Worm (Caenorhabditis elegans) whole organism, L2 larva: ENCODE measurements around the gene srb-19.

Experiments
- F13H6.1 ChIP-seq: sonication (generic microtip); optimal IDR thresholded peaks from 2 replicates; lab custom pipeline; 2016; ENCODE audit warnings: missing genetic modification characterization, missing compliant biosample characterization
- R02D3.7 ChIP-seq: fragments of 150-350 bp; optimal IDR thresholded peaks from 2 replicates; lab custom pipeline; 2014; ENCODE audit warnings: missing biosample characterization, missing genetic modification characterization
- Y55F3AM.14 ChIP-seq: fragments of 200-800 bp; sonication (Bioruptor generic); optimal IDR thresholded peaks from 2 replicates; lab custom pipeline; 2018; ENCODE audit warnings: mild to moderate bottlenecking, missing genetic modification characterization, missing compliant biosample characterization
- alr-1 ChIP-seq: fragments of 150-350 bp; optimal IDR thresholded peaks from 2 replicates; lab custom pipeline; 2014; ENCODE audit warnings: missing biosample characterization, missing genetic modification characterization
- ama-1 ChIP-seq: fragments of 150-350 bp; optimal IDR thresholded peaks from 2 replicates; lab custom pipeline; 2018; ENCODE audit warnings: inconsistent platforms
- crh-2 ChIP-seq: sonication (generic microtip); optimal IDR thresholded peaks from 2 replicates; lab custom pipeline; 2017; ENCODE audit warnings: missing biosample characterization, missing genetic modification characterization
- egl-27 ChIP-seq: sonication (generic microtip); optimal IDR thresholded peaks from 3 replicates; lab custom pipeline; 2017; ENCODE audit warnings: missing biosample characterization, missing genetic modification reagents, missing genetic modification characterization
- elt-1 ChIP-seq: fragments of 150-350 bp; optimal IDR thresholded peaks from 2 replicates; lab custom pipeline; 2014; ENCODE audit warnings: missing biosample characterization, missing genetic modification characterization
- elt-3 ChIP-seq: sonication (generic microtip); optimal IDR thresholded peaks from 2 replicates; lab custom pipeline; 2017; ENCODE audit warnings: missing biosample characterization, missing genetic modification characterization
- lin-13 ChIP-seq: fragments of 150-350 bp; optimal IDR thresholded peaks from 2 replicates; lab custom pipeline; 2014; ENCODE audit warnings: missing biosample characterization, missing genetic modification reagents, missing genetic modification characterization
- lsy-2 ChIP-seq, 2 experiments: fragments of 150-350 bp in 1 of 2; sonication (generic microtip) in 1 of 2; optimal IDR thresholded peaks; 2 replicates each; lab custom pipeline; 2014 to 2017; ENCODE audit warnings: missing biosample characterization in 2 of 2, missing genetic modification characterization in 2 of 2
- mab-5 ChIP-seq: fragments of 150-350 bp; optimal IDR thresholded peaks from 2 replicates; lab custom pipeline; 2014; ENCODE audit warnings: missing biosample characterization, missing genetic modification characterization
- mdl-1 ChIP-seq, 2 experiments: fragments of 150-350 bp in 1 of 2; sonication (generic microtip) in 1 of 2; optimal IDR thresholded peaks; 2 replicates each; lab custom pipeline; 2017; ENCODE audit warnings: missing biosample characterization in 2 of 2, missing genetic modification characterization in 2 of 2
- nhr-10 ChIP-seq: sonication (generic microtip); optimal IDR thresholded peaks from 2 replicates; lab custom pipeline; 2017; ENCODE audit warnings: missing biosample characterization, missing genetic modification characterization
- nhr-11 ChIP-seq: fragments of 150-350 bp; optimal IDR thresholded peaks from 2 replicates; lab custom pipeline; 2014; ENCODE audit warnings: missing biosample characterization, missing genetic modification characterization
- nhr-129 ChIP-seq: fragments of 150-350 bp; optimal IDR thresholded peaks from 2 replicates; lab custom pipeline; 2014; ENCODE audit warnings: missing biosample characterization, missing genetic modification characterization
- nhr-237 ChIP-seq: fragments of 150-350 bp; optimal IDR thresholded peaks from 2 replicates; lab custom pipeline; 2014; ENCODE audit warnings: missing biosample characterization, missing genetic modification characterization
- nhr-25 ChIP-seq: fragments of 150-350 bp; sonication (generic microtip); optimal IDR thresholded peaks from 3 replicates; lab custom pipeline; 2014; ENCODE audit warnings: missing biosample characterization, missing genetic modification characterization
- nhr-6 ChIP-seq: fragments of 150-350 bp; optimal IDR thresholded peaks from 2 replicates; lab custom pipeline; 2014; ENCODE audit warnings: missing biosample characterization, missing genetic modification characterization
- nhr-77 ChIP-seq: fragments of 150-350 bp; optimal IDR thresholded peaks from 2 replicates; lab custom pipeline; 2014; ENCODE audit warnings: missing biosample characterization, missing genetic modification characterization
- peb-1 ChIP-seq: fragments of 150-350 bp; optimal IDR thresholded peaks from 2 replicates; lab custom pipeline; 2014; ENCODE audit warnings: missing biosample characterization, missing genetic modification characterization
- sem-4 ChIP-seq: fragments of 150-350 bp; optimal IDR thresholded peaks from 2 replicates; lab custom pipeline; 2014; ENCODE audit warnings: missing biosample characterization, missing genetic modification reagents, missing genetic modification characterization
- skn-1 ChIP-seq: sonication (generic microtip); optimal IDR thresholded peaks from 2 replicates; lab custom pipeline; 2017; ENCODE audit warnings: missing biosample characterization, missing genetic modification characterization
- sma-3 ChIP-seq: sonication (generic microtip); optimal IDR thresholded peaks from 2 replicates; lab custom pipeline; 2016; ENCODE audit warnings: missing genetic modification reagents, missing genetic modification characterization, missing compliant biosample characterization
- sma-9 ChIP-seq, 2 experiments: fragments of 150-350 bp in 1 of 2; sonication (generic microtip) in 1 of 2; optimal IDR thresholded peaks; 2 replicates each; lab custom pipeline; 2014 to 2016; ENCODE audit warnings: missing genetic modification characterization in 2 of 2, mild to moderate bottlenecking in 1 of 2, missing biosample characterization in 1 of 2, missing compliant biosample characterization in 1 of 2, missing genetic modification reagents in 1 of 2, moderate library complexity in 1 of 2
- snpc-4 ChIP-seq: fragments of 150-350 bp; optimal IDR thresholded peaks from 2 replicates; lab custom pipeline; 2014; ENCODE audit warnings: missing biosample characterization, missing genetic modification characterization
- unc-55 ChIP-seq: fragments of 150-350 bp; sonication (generic microtip); optimal IDR thresholded peaks from 3 replicates; lab custom pipeline; 2014; ENCODE audit warnings: missing biosample characterization, missing genetic modification reagents, missing genetic modification characterization
- unc-62 ChIP-seq: fragments of 150-350 bp; optimal IDR thresholded peaks from 2 replicates; lab custom pipeline; 2014; ENCODE audit warnings: missing biosample characterization, missing genetic modification reagents, missing genetic modification characterization
- zag-1 ChIP-seq: fragments of 150-350 bp; optimal IDR thresholded peaks from 2 replicates; lab custom pipeline; 2014; ENCODE audit warnings: missing biosample characterization, missing genetic modification characterization
- ztf-1 ChIP-seq: fragments of 200-800 bp; sonication (Bioruptor generic); conservative IDR thresholded peaks from 2 replicates; pipeline ENCODE4 v1.3.6; 2022; ENCODE audit warnings: missing genetic modification characterization, missing compliant biosample characterization
- ztf-11 ChIP-seq: sonication (generic microtip); optimal IDR thresholded peaks from 2 replicates; lab custom pipeline; 2017; ENCODE audit warnings: missing biosample characterization, missing genetic modification characterization
- ztf-4 ChIP-seq: fragments of 150-350 bp; optimal IDR thresholded peaks from 2 replicates; lab custom pipeline; 2014; ENCODE audit warnings: missing biosample characterization, missing genetic modification characterization

The srb-19 gene

DNA sequence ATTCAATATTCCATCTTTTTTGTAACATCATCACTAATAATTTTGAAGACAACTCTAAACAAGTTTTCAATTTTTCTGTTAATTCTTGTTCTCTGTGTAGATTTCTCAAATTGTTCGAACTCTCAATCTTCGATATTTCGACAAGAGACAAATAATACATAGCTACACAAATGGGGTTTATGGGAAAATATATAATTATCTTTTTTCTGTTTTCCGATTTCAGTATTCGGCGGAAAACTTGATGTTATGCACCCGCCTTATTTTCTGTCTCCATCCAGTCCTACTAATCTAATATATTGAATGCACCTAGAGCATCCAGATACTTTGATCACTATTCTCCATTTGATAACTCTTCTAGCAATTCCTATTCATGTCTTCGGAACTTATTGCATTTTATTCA, 19.0 kb upstream of the srb-19 start, which contains the start of gene srh-268:
srh-268 (plus strand) TSS at position 301 of the 400 bp plus-strand sequence.
- no peak for TF ChIP-seq alr-1 (tag; lab: Kevin White, UChicago)
- no peak for TF ChIP-seq mdl-1 (tag; optimal IDR thresholded peaks at IDR 0.05; lab: Kevin White, UChicago)
- no peak for TF ChIP-seq ztf-11 (tag; lab: Kevin White, UChicago)
- no peak for TF ChIP-seq snpc-4 (tag; lab: Kevin White, UChicago)

DNA sequence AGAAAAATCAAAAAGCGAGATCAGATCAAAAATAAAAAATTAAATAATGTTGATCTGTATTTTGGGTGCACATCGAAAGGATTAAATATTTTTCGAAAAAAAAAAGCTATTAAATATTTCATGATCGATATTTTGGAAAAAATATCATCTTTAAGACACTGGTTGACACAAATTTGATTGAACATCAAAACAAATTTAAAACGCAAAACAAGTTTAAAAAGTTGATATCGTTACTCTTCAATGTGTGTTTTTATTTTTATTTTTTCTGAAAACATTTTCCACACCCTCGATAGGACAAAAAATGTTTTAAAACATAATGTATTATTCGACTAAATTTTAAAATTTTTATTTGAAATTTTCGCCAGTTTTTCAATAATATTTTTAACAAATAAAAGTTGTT, 18.0 kb upstream of the srb-19 start, which contains the start of gene C54F6.12:
C54F6.12 (minus strand) TSS at position 101 of the 400 bp plus-strand sequence.
- no peak for TF ChIP-seq lin-13
- TF ChIP-seq unc-55 (GFP tag; lab: Kevin White, UChicago): no peak
- no peak for TF ChIP-seq lsy-2 (tag; optimal IDR thresholded peaks at IDR 0.05; lab: Kevin White, UChicago)
- no peak for TF ChIP-seq nhr-129 (tag; lab: Kevin White, UChicago)
- TF ChIP-seq nhr-237 (tag; lab: Kevin White, UChicago): no peak
- no peak for TF ChIP-seq elt-3 (tag; lab: Kevin White, UChicago)
- no peak for TF ChIP-seq sma-3 (GFP tag; lab: Kevin White, UChicago)
- no peak for TF ChIP-seq R02D3.7 (tag; lab: Kevin White, UChicago)
- no peak for TF ChIP-seq elt-1 (tag; lab: Kevin White, UChicago)
- TF ChIP-seq ztf-4 (tag; lab: Kevin White, UChicago): no peak
- TF ChIP-seq unc-62 (GFP tag; lab: Kevin White, UChicago): no peak
- no peak for TF ChIP-seq F13H6.1 (tag; lab: Kevin White, UChicago)
- TF ChIP-seq mab-5: no peak

ce11 chrV:7532947-7533346, 13.0 kb upstream of the srb-19 start, which contains the start of gene C54F6.3:
TSS of gene C54F6.3 (plus strand) at chrV:7533247.
- TF ChIP-seq nhr-237 (tag; lab: Kevin White, UChicago): no peak
- TF ChIP-seq nhr-25 (tag; lab: Kevin White, UChicago): no peak
- TF ChIP-seq nhr-129 (tag; lab: Kevin White, UChicago): no peak
- TF ChIP-seq nhr-11: no peak
- TF ChIP-seq snpc-4 (tag; lab: Kevin White, UChicago): no peak
- no peak for TF ChIP-seq Y55F3AM.14 (GFP tag; lab: Kevin White, UChicago)
- no peak for TF ChIP-seq ztf-4 (tag; lab: Kevin White, UChicago)
- TF ChIP-seq ama-1 (lab: Kevin White, UChicago): no peak
- TF ChIP-seq sma-3 (GFP tag; lab: Kevin White, UChicago): no peak
- no peak for TF ChIP-seq peb-1
- TF ChIP-seq ztf-1 (GFP tag; lab: Robert Waterston, UW): no peak
- TF ChIP-seq nhr-10 (tag; lab: Kevin White, UChicago): no peak
- no peak for TF ChIP-seq zag-1 (tag; lab: Kevin White, UChicago)
- no peak for TF ChIP-seq crh-2
- TF ChIP-seq elt-1 (tag; lab: Kevin White, UChicago): no peak
- no peak for TF ChIP-seq mdl-1 (tag; optimal IDR thresholded peaks at IDR 0.05; lab: Kevin White, UChicago)
- TF ChIP-seq nhr-6 (tag; lab: Kevin White, UChicago): no peak
- no peak for TF ChIP-seq unc-62 (GFP tag; lab: Kevin White, UChicago)
- TF ChIP-seq F13H6.1 (tag; lab: Kevin White, UChicago): no peak

ce11 chrV:7529840-7530239, 9.9 kb upstream of the srb-19 start, which contains the start of gene swt-2:
TSS of gene swt-2 (plus strand) at chrV:7530140.
- TF ChIP-seq skn-1 (tag; lab: Kevin White, UChicago) (no peak), ztf-11 (tag; lab: Kevin White, UChicago) (no peak), nhr-10 (tag; lab: Kevin White, UChicago) (no peak), sma-3 (GFP tag; lab: Kevin White, UChicago) (no peak), R02D3.7 (tag; lab: Kevin White, UChicago) (no peak), elt-3 (tag; lab: Kevin White, UChicago) (no peak), egl-27 (no peak), mab-5 (no peak)

- TF ChIP-seq ztf-1 (GFP tag; lab: Robert Waterston, UW) (no peak), nhr-77 (no peak), sma-9 (GFP tag; optimal IDR thresholded peaks at IDR 0.05; lab: Kevin White, UChicago) (no peak), sma-9 (tag; optimal IDR thresholded peaks at IDR 0.05; lab: Kevin White, UChicago) (no peak), sem-4 (tag; lab: Kevin White, UChicago) (no peak)
- TF ChIP-seq, all 48 proteins: peak for 0
Measured at ce11 chrV:7528816-7529215, 8.8 kb upstream of the srb-19 start, which contains the start of gene C54F6.5. TSS of gene C54F6.5 (plus strand) at chrV:7529116.
